Fruit fly (Drosophila melanogaster) whole organism, embryonic: Measurements from ENCODE around the gene Ice2.

Experiments
- CG12219 ChIP-seq: fragments of 200-800 bp; sonication (Bioruptor generic); optimal IDR thresholded peaks from 3 replicates; lab custom pipeline; 2018; ENCODE audit warnings: missing biosample characterization, mild to moderate bottlenecking, missing genetic modification characterization
- CG2202 ChIP-seq: fragments of 200-800 bp; sonication (Bioruptor generic); optimal IDR thresholded peaks from 2 replicates; lab custom pipeline; 2018; ENCODE audit warnings: missing biosample characterization, mild to moderate bottlenecking, missing genetic modification characterization
- CG7372 ChIP-seq: fragments of 200-800 bp; sonication (Bioruptor generic); IDR thresholded peaks from 2 replicates; pipeline ENCODE4 v1.3.6; 2022; ENCODE audit warnings: missing biosample characterization, missing genetic modification characterization
- D19B ChIP-seq: fragments of 200-800 bp; sonication (Bioruptor generic); optimal IDR thresholded peaks from 2 replicates; lab custom pipeline; 2017; ENCODE audit warnings: missing biosample characterization, mild to moderate bottlenecking, missing genetic modification characterization
- NC2α ChIP-seq: fragments of 200-800 bp; sonication (Bioruptor generic); optimal IDR thresholded peaks from 2 replicates; lab custom pipeline; 2016; ENCODE audit warnings: missing biosample characterization, missing genetic modification characterization
- Sox100B ChIP-seq: fragments of 200-800 bp; sonication (Bioruptor generic); optimal IDR thresholded peaks from 3 replicates; lab custom pipeline; 2018; ENCODE audit warnings: missing biosample characterization, mild to moderate bottlenecking, missing genetic modification characterization
- ham ChIP-seq: fragments of 200-800 bp; sonication (Bioruptor generic); IDR thresholded peaks from 2 replicates; pipeline ENCODE4 v1.3.6; 2022; ENCODE audit warnings: missing biosample characterization, missing genetic modification characterization
- pan ChIP-seq, 4 experiments: fragments of >200 bp in 3 of 4; fragments of 200-800 bp in 1 of 4; sonication (Bioruptor generic) in 1 of 4; optimal IDR thresholded peaks in 3 of 4; IDR thresholded peaks in 1 of 4; 2 replicates each; pipeline versions ENCODE4 v1.3.6 to Lab custom; 2017 to 2022; ENCODE audit warnings: missing biosample characterization in 2 of 4, missing genetic modification characterization in 2 of 4, mixed read lengths in 1 of 4
- zf30C ChIP-seq: fragments of 200-800 bp; sonication (Bioruptor generic); optimal IDR thresholded peaks from 3 replicates; lab custom pipeline; 2018; ENCODE audit warnings: missing biosample characterization, mild to moderate bottlenecking, missing genetic modification characterization

DNA sequence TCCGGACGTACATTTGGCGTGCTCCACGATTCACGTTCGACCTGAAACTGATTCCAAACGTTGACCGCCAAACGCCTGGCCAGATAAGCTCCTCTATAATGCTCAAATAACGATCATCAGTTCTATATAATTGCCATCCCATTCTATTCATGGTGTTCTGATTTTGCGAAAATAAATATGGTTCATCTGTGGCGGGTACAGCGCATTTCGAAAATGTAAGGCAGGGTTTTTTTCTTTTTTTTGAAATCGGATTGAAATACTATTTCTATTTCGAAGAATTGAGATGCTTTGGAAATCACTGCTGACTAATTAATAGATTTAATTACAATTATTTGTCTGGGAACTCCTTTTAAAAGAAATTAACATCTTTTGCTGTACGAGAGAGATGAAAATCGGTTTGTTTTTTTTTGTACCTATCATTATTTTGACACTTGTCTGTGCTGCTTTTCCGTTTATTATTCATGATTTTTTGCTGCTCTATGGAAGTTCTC lies 31.1 kb downstream of the Ice2 start, which contains the start of gene cDIP:
- TF ChIP-seq D19B: no peak
- no peak for TF ChIP-seq zf30C (GFP tag; lab: Kevin White, UChicago)
- TF ChIP-seq Sox100B (GFP tag; lab: Kevin White, UChicago): no peak
- no peak for TF ChIP-seq ham (GFP tag; lab: Robert Waterston, UW)
- TF ChIP-seq NC2α: no peak
- TF ChIP-seq CG12219 (GFP tag; lab: Kevin White, UChicago): no peak
- no peak for TF ChIP-seq CG7372 (GFP tag; lab: Robert Waterston, UW)
- no peak for TF ChIP-seq pan (optimal IDR thresholded peaks at IDR 0.05; lab: Kevin White, UChicago)
- no peak for TF ChIP-seq pan (GFP tag; optimal IDR thresholded peaks at IDR 0.05 in 1 of 2, IDR thresholded peaks at IDR 0.05 in 1 of 2)
- no peak for TF ChIP-seq CG2202
